Fruit fly (Drosophila melanogaster) whole organism, prepupa: ENCODE results near the gene Usf.

Experiments
- CG11902 ChIP-seq: fragments of 200-800 bp; sonication (Bioruptor generic); optimal IDR thresholded peaks from 3 replicates; lab custom pipeline; 2016; ENCODE audit warnings: missing biosample characterization, missing genetic modification characterization
- CG16779 ChIP-seq: fragments of 200-800 bp; sonication (Bioruptor generic); optimal IDR thresholded peaks from 3 replicates; lab custom pipeline; 2017; ENCODE audit warnings: missing biosample characterization, mild to moderate bottlenecking, missing genetic modification characterization
- Eip75B ChIP-seq: fragments of 200-800 bp; sonication (Bioruptor generic); optimal IDR thresholded peaks from 3 replicates; lab custom pipeline; 2016; ENCODE audit warnings: missing biosample characterization, missing genetic modification characterization
- Hr38 ChIP-seq: sonication (Bioruptor generic); optimal IDR thresholded peaks from 2 replicates; lab custom pipeline; 2016; ENCODE audit warnings: missing biosample characterization, missing genetic modification characterization
- Lpt ChIP-seq: fragments of 200-800 bp; sonication (Bioruptor generic); optimal IDR thresholded peaks from 3 replicates; lab custom pipeline; 2016; ENCODE audit warnings: missing biosample characterization, missing genetic modification characterization
- OdsH ChIP-seq: fragments of 200-800 bp; sonication (Bioruptor generic); optimal IDR thresholded peaks from 3 replicates; lab custom pipeline; 2016; ENCODE audit warnings: missing biosample characterization, missing genetic modification characterization
- dac ChIP-seq: fragments of 200-800 bp; sonication (Bioruptor generic); optimal IDR thresholded peaks from 2 replicates; lab custom pipeline; 2017; ENCODE audit warnings: missing biosample characterization, mild to moderate bottlenecking, missing genetic modification characterization
- esn ChIP-seq: fragments of 200-800 bp; sonication (Bioruptor generic); optimal IDR thresholded peaks from 2 replicates; lab custom pipeline; 2016; ENCODE audit warnings: missing biosample characterization, mild to moderate bottlenecking, missing genetic modification characterization, moderate library complexity

dm6 chrX:4534002-4534401 lies 14.6 kb downstream of the Usf start:
- TF ChIP-seq Hr38 (GFP tag; lab: Kevin White, UChicago) = no peak
- TF ChIP-seq esn = no peak
- TF ChIP-seq CG16779 (tag; lab: Kevin White, UChicago) = no peak
- no peak for TF ChIP-seq OdsH (GFP tag; lab: Kevin White, UChicago)
- TF ChIP-seq CG11902 = no peak
- TF ChIP-seq dac (GFP tag; lab: Kevin White, UChicago) = no peak
- TF ChIP-seq Eip75B (GFP tag; lab: Kevin White, UChicago) = no peak
- no peak for TF ChIP-seq Lpt (GFP tag; lab: Kevin White, UChicago)
